Worm (Caenorhabditis elegans): Measurements from ENCODE around the gene D1014.13.

DNA sequence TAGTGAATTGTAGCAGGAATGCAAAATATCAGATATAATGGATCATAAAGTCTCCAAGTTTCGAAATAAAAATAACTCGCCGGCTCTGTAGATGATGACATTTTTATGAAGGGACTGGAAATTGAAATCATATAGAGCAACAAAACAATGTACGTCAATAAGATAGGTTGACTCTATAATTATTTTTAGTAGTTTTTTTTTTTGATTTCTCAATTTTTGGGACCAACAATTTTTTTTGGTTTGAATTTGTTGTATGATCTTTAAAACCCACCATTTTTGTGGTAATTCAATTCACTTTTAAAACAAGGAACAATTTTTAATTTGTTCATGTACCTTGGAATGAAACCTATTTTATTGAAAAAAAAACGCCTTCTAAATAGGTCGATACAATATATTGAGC, 44.6 kb downstream of the D1014.13 start, which contains the start of gene F20D6.12:
- TF ChIP-seq cog-1 (tag; optimal IDR thresholded peaks at IDR 0.05), result no peak
- TF ChIP-seq klf-2 (GFP tag; conservative IDR thresholded peaks at IDR 0.05), result no peak
- TF ChIP-seq T22C8.4 (GFP tag; IDR thresholded peaks at IDR 0.05), result no peak

Measured in whole organism, midembryonic.